Fruit fly (Drosophila melanogaster) whole organism, prepupa: ENCODE measurements around the gene CG43880.

Experiments
- Blimp-1 ChIP-seq: fragments of 200-800 bp; sonication (Bioruptor generic); optimal IDR thresholded peaks from 3 replicates; lab custom pipeline; 2017; ENCODE audit warnings: missing biosample characterization, missing genetic modification characterization, mild to moderate bottlenecking, moderate library complexity, missing genetic modification reagents
- CG10631 ChIP-seq: fragments of 200-800 bp; sonication (Bioruptor generic); optimal IDR thresholded peaks from 2 replicates; lab custom pipeline; 2016; ENCODE audit warnings: missing biosample characterization, missing genetic modification characterization
- CG10669 ChIP-seq: fragments of 200-800 bp; sonication (Bioruptor generic); optimal IDR thresholded peaks from 3 replicates; lab custom pipeline; 2018; ENCODE audit warnings: missing biosample characterization, mild to moderate bottlenecking, missing genetic modification characterization, moderate library complexity
- CG11294 ChIP-seq: fragments of 200-800 bp; sonication (Bioruptor generic); IDR thresholded peaks from 2 replicates; pipeline ENCODE4 v1.3.6; 2022; ENCODE audit warnings: missing biosample characterization, missing genetic modification characterization
- CG11762 ChIP-seq: fragments of 200-800 bp; sonication (Bioruptor generic); optimal IDR thresholded peaks from 3 replicates; lab custom pipeline; 2016; ENCODE audit warnings: missing biosample characterization, missing genetic modification characterization; ENCODE audit not compliant: insufficient read depth
- CG15336 ChIP-seq: fragments of 200-800 bp; sonication (Bioruptor generic); IDR thresholded peaks from 2 replicates; pipeline ENCODE4 v1.3.6; 2022; ENCODE audit warnings: missing biosample characterization, missing genetic modification characterization
- CG1621 ChIP-seq: fragments of 200-800 bp; sonication (Bioruptor generic); optimal IDR thresholded peaks from 3 replicates; lab custom pipeline; 2018; ENCODE audit warnings: missing biosample characterization, mild to moderate bottlenecking, missing genetic modification characterization
- CG16779 ChIP-seq: fragments of 200-800 bp; sonication (Bioruptor generic); optimal IDR thresholded peaks from 3 replicates; lab custom pipeline; 2017; ENCODE audit warnings: missing biosample characterization, mild to moderate bottlenecking, missing genetic modification characterization
- CG3032 ChIP-seq: fragments of 200-800 bp; optimal IDR thresholded peaks from 2 replicates; lab custom pipeline; 2019; ENCODE audit warnings: missing biosample characterization, mild to moderate bottlenecking, missing genetic modification characterization, moderate library complexity
- CG31627 ChIP-seq: fragments of 200-800 bp; sonication (Bioruptor generic); optimal IDR thresholded peaks from 3 replicates; lab custom pipeline; 2016; ENCODE audit warnings: missing biosample characterization, missing genetic modification characterization
- CG34406 ChIP-seq: fragments of 200-800 bp; sonication (Bioruptor generic); optimal IDR thresholded peaks from 3 replicates; lab custom pipeline; 2016; ENCODE audit warnings: missing biosample characterization, missing genetic modification characterization
- CG3919 ChIP-seq: fragments of 200-800 bp; sonication (Bioruptor generic); optimal IDR thresholded peaks from 3 replicates; lab custom pipeline; 2016; ENCODE audit warnings: missing biosample characterization, missing genetic modification characterization
- CG4318 ChIP-seq: fragments of 200-800 bp; sonication (Bioruptor generic); optimal IDR thresholded peaks from 3 replicates; lab custom pipeline; 2017; ENCODE audit warnings: missing biosample characterization, mild to moderate bottlenecking, missing genetic modification characterization
- CG6163 ChIP-seq: fragments of 200-800 bp; sonication (Bioruptor generic); IDR thresholded peaks from 3 replicates; pipeline ENCODE4 v1.3.6; 2022; ENCODE audit warnings: missing biosample characterization, missing genetic modification characterization
- CG6276 ChIP-seq: fragments of 200-800 bp; sonication (Bioruptor generic); optimal IDR thresholded peaks from 2 replicates; lab custom pipeline; 2017; ENCODE audit warnings: missing biosample characterization, mild to moderate bottlenecking, missing genetic modification characterization
- CG6792 ChIP-seq: fragments of 200-800 bp; sonication (Bioruptor generic); optimal IDR thresholded peaks from 3 replicates; lab custom pipeline; 2016; ENCODE audit warnings: missing biosample characterization, missing genetic modification characterization
- CG6808 ChIP-seq: fragments of 200-800 bp; sonication (Bioruptor generic); optimal IDR thresholded peaks from 3 replicates; lab custom pipeline; 2017; ENCODE audit warnings: missing biosample characterization, missing genetic modification characterization, mild to moderate bottlenecking, moderate library complexity, missing genetic modification reagents
- CG6854 ChIP-seq: fragments of 200-800 bp; sonication (Bioruptor generic); optimal IDR thresholded peaks from 2 replicates; lab custom pipeline; 2017; ENCODE audit warnings: missing biosample characterization, mild to moderate bottlenecking, missing genetic modification characterization
- CG7368 ChIP-seq: fragments of 200-800 bp; sonication (Bioruptor generic); optimal IDR thresholded peaks from 3 replicates; lab custom pipeline; 2016; ENCODE audit warnings: missing biosample characterization, missing genetic modification characterization
- CG8119 ChIP-seq: fragments of 200-800 bp; sonication (Bioruptor generic); IDR thresholded peaks from 3 replicates; pipeline ENCODE4 v1.3.6; 2022; ENCODE audit warnings: missing biosample characterization, missing genetic modification characterization
- CG8319 ChIP-seq: fragments of 200-800 bp; sonication (Bioruptor generic); optimal IDR thresholded peaks from 3 replicates; lab custom pipeline; 2016; ENCODE audit warnings: missing biosample characterization, missing genetic modification characterization
- CG9139 ChIP-seq: fragments of 200-800 bp; sonication (Bioruptor generic); optimal IDR thresholded peaks from 3 replicates; lab custom pipeline; 2017; ENCODE audit warnings: missing biosample characterization, mild to moderate bottlenecking, missing genetic modification characterization
- Eip75B ChIP-seq: fragments of 200-800 bp; sonication (Bioruptor generic); optimal IDR thresholded peaks from 3 replicates; lab custom pipeline; 2016; ENCODE audit warnings: missing biosample characterization, missing genetic modification characterization
- Eip78C ChIP-seq: fragments of 200-800 bp; sonication (Bioruptor generic); peaks from one replicate; lab custom pipeline; 2016; ENCODE audit warnings: missing biosample characterization, missing genetic modification characterization
- Eip93F ChIP-seq: fragments of 200-800 bp; sonication (Bioruptor generic); optimal IDR thresholded peaks from 2 replicates; lab custom pipeline; 2016; ENCODE audit warnings: missing biosample characterization, mild to moderate bottlenecking, missing genetic modification characterization
- Ets21C ChIP-seq: fragments of 200-800 bp; sonication (Bioruptor generic); optimal IDR thresholded peaks from 3 replicates; lab custom pipeline; 2016; ENCODE audit warnings: missing biosample characterization, missing genetic modification characterization
- Ets96B ChIP-seq: fragments of 200-800 bp; optimal IDR thresholded peaks from 2 replicates; lab custom pipeline; 2019; ENCODE audit warnings: missing biosample characterization, mild to moderate bottlenecking, missing genetic modification characterization, moderate library complexity
- Gug ChIP-seq: fragments of 200-800 bp; sonication (Bioruptor generic); IDR thresholded peaks from 2 replicates; pipeline ENCODE4 v1.3.6; 2022; ENCODE audit warnings: missing biosample characterization, missing genetic modification characterization
- Hr38 ChIP-seq: sonication (Bioruptor generic); optimal IDR thresholded peaks from 2 replicates; lab custom pipeline; 2016; ENCODE audit warnings: missing biosample characterization, missing genetic modification characterization
- Hr39 ChIP-seq: fragments of 200-800 bp; sonication (Bioruptor generic); optimal IDR thresholded peaks from 2 replicates; lab custom pipeline; 2016; ENCODE audit warnings: missing biosample characterization, missing genetic modification characterization
- Hr4 ChIP-seq: fragments of 200-800 bp; sonication (Bioruptor generic); optimal IDR thresholded peaks from 3 replicates; lab custom pipeline; 2016; ENCODE audit warnings: missing biosample characterization, missing genetic modification characterization
- Lpt ChIP-seq: fragments of 200-800 bp; sonication (Bioruptor generic); optimal IDR thresholded peaks from 3 replicates; lab custom pipeline; 2016; ENCODE audit warnings: missing biosample characterization, missing genetic modification characterization
- OdsH ChIP-seq: fragments of 200-800 bp; sonication (Bioruptor generic); optimal IDR thresholded peaks from 3 replicates; lab custom pipeline; 2016; ENCODE audit warnings: missing biosample characterization, missing genetic modification characterization
- Smox ChIP-seq: fragments of 200-800 bp; sonication (Bioruptor generic); optimal IDR thresholded peaks from 3 replicates; lab custom pipeline; 2016; ENCODE audit warnings: missing biosample characterization, missing genetic modification characterization
- Sox102F ChIP-seq: fragments of 200-800 bp; sonication (Bioruptor generic); optimal IDR thresholded peaks from 2 replicates; lab custom pipeline; 2016; ENCODE audit warnings: missing biosample characterization, mild to moderate bottlenecking, missing genetic modification characterization
- achi ChIP-seq: fragments of 200-800 bp; sonication (Bioruptor generic); optimal IDR thresholded peaks from 3 replicates; lab custom pipeline; 2016; ENCODE audit warnings: missing biosample characterization, missing genetic modification characterization
- acj6 ChIP-seq: fragments of 200-800 bp; sonication (Bioruptor generic); optimal IDR thresholded peaks from 3 replicates; lab custom pipeline; 2016; ENCODE audit warnings: missing biosample characterization, missing genetic modification characterization
- cyc ChIP-seq: fragments of 200-800 bp; sonication (Bioruptor generic); optimal IDR thresholded peaks from 3 replicates; lab custom pipeline; 2016; ENCODE audit warnings: missing biosample characterization, missing genetic modification characterization
- dac ChIP-seq: fragments of 200-800 bp; sonication (Bioruptor generic); optimal IDR thresholded peaks from 2 replicates; lab custom pipeline; 2017; ENCODE audit warnings: missing biosample characterization, mild to moderate bottlenecking, missing genetic modification characterization
- dsx ChIP-seq: fragments of 200-800 bp; optimal IDR thresholded peaks from 3 replicates; lab custom pipeline; 2019; ENCODE audit warnings: missing biosample characterization, mild to moderate bottlenecking, missing genetic modification characterization, moderate library complexity; ENCODE audit not compliant: poor library complexity, severe bottlenecking
- eg ChIP-seq: fragments of 200-800 bp; sonication (Bioruptor generic); IDR thresholded peaks from 3 replicates; pipeline ENCODE4 v1.3.6; 2022; ENCODE audit warnings: missing biosample characterization, missing genetic modification characterization
- esn ChIP-seq: fragments of 200-800 bp; sonication (Bioruptor generic); optimal IDR thresholded peaks from 2 replicates; lab custom pipeline; 2016; ENCODE audit warnings: missing biosample characterization, mild to moderate bottlenecking, missing genetic modification characterization, moderate library complexity
- fd59A ChIP-seq: fragments of 200-800 bp; sonication (Bioruptor generic); optimal IDR thresholded peaks from 2 replicates; lab custom pipeline; 2017; ENCODE audit warnings: missing biosample characterization, mild to moderate bottlenecking, missing genetic modification characterization, missing genetic modification reagents
- fd85E ChIP-seq: fragments of 200-800 bp; sonication (Bioruptor generic); optimal IDR thresholded peaks from 3 replicates; lab custom pipeline; 2016; ENCODE audit warnings: missing biosample characterization, missing genetic modification characterization
- fkh ChIP-seq: fragments of 200-800 bp; sonication (Bioruptor generic); optimal IDR thresholded peaks from 3 replicates; lab custom pipeline; 2017; ENCODE audit warnings: missing biosample characterization, mild to moderate bottlenecking, missing genetic modification characterization, moderate library complexity
- lz ChIP-seq: fragments of 200-800 bp; sonication (Bioruptor generic); optimal IDR thresholded peaks from 3 replicates; lab custom pipeline; 2016; ENCODE audit warnings: missing biosample characterization, missing genetic modification characterization
- net ChIP-seq: fragments of 200-800 bp; sonication (Bioruptor generic); optimal IDR thresholded peaks from 3 replicates; lab custom pipeline; 2016; ENCODE audit warnings: missing biosample characterization, missing genetic modification characterization
- pdm3 ChIP-seq: fragments of 200-800 bp; sonication (Bioruptor generic); optimal IDR thresholded peaks from 3 replicates; lab custom pipeline; 2016; ENCODE audit warnings: missing biosample characterization, missing genetic modification characterization
- salr ChIP-seq, 2 experiments: fragments of 200-800 bp; sonication (Bioruptor generic); optimal IDR thresholded peaks; 3 replicates each; lab custom pipeline; 2016 to 2018; ENCODE audit warnings: missing biosample characterization in 2 of 2, missing genetic modification characterization in 2 of 2, mild to moderate bottlenecking in 1 of 2
- ss ChIP-seq, 2 experiments: fragments of 200-800 bp; sonication (Bioruptor generic); optimal IDR thresholded peaks; 2 replicates in 1 of 2; 3 replicates in 1 of 2; lab custom pipeline; 2017 to 2018; ENCODE audit warnings: mild to moderate bottlenecking in 2 of 2, missing biosample characterization in 2 of 2, missing genetic modification characterization in 2 of 2, moderate library complexity in 1 of 2
- topi ChIP-seq: fragments of 200-800 bp; sonication (Bioruptor generic); optimal IDR thresholded peaks from 3 replicates; lab custom pipeline; 2016; ENCODE audit warnings: missing biosample characterization, missing genetic modification characterization
- vri ChIP-seq: fragments of 200-800 bp; sonication (Bioruptor generic); optimal IDR thresholded peaks from 3 replicates; lab custom pipeline; 2016; ENCODE audit warnings: missing biosample characterization, mild to moderate bottlenecking, missing genetic modification characterization

CG43880 gene

DNA sequence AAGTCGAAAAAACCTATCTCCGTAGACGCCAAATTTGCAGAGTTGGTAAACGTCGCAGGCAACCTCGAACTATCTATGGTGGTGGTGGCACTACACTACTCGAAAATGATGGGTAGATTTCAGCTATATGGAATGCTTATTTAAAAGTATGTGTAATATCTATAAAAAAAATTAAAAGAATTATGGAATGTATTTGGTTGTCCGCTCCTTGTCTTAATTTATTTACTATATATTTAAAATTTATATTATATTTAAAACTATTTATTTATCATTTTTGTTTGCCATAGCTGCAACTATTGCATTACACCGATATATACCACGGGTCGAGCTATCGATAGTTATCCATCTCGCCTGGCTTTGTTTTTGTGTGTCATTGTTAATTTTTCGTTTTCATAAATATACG, 30.0 kb upstream of the CG43880 start, which contains the start of the genes HP4 and CG8209:
TSS of gene HP4 (minus strand) at position 74 of the 403 bp plus-strand sequence.
TSS of gene CG8209 (plus strand) at position 326 of the 403 bp plus-strand sequence.
- TF ChIP-seq ss (GFP tag; optimal IDR thresholded peaks at IDR 0.05; lab: Kevin White, UChicago) (peak in 1 of 2 experiments; percentile 45), CG7368 (GFP tag; lab: Kevin White, UChicago) (peak; percentile 65), CG9139 (GFP tag; lab: Kevin White, UChicago) (no peak), Eip75B (GFP tag; lab: Kevin White, UChicago) (peak; percentile 60), lz (peak; percentile 67), fd85E (no peak), topi (GFP tag; lab: Kevin White, UChicago) (peak; percentile 71), CG6792 (GFP tag; lab: Kevin White, UChicago) (peak; percentile 65), CG6276 (GFP tag; lab: Kevin White, UChicago) (no peak), vri (GFP tag; lab: Kevin White, UChicago) (no peak), dsx (GFP tag; lab: Kevin White, UChicago) (peak; percentile 81), Eip93F (GFP tag; lab: Kevin White, UChicago) (no peak), net (GFP tag; lab: Kevin White, UChicago) (peak; percentile 20), CG11762 (GFP tag; lab: Kevin White, UChicago) (no peak), dac (GFP tag; lab: Kevin White, UChicago) (no peak), fd59A (GFP tag; lab: Kevin White, UChicago) (peak; percentile 36), cyc (GFP tag; lab: Kevin White, UChicago) (peak; percentile 74), CG16779 (tag; lab: Kevin White, UChicago) (no peak), Gug (GFP tag; lab: Robert Waterston, UW) (peak; percentile 81), CG8119 (GFP tag; lab: Robert Waterston, UW) (peak; percentile 66; the same call in 2 of the 3 replicates), CG3919 (no peak), Hr39 (GFP tag; lab: Kevin White, UChicago) (peak; percentile 1), OdsH (GFP tag; lab: Kevin White, UChicago) (peak; percentile 36), Sox102F (no peak), CG34406 (GFP tag; lab: Kevin White, UChicago) (peak; percentile 81), achi (peak; percentile 84), pdm3 (GFP tag; lab: Kevin White, UChicago) (no peak), CG8319 (GFP tag; lab: Kevin White, UChicago) (peak; percentile 74), CG10631 (peak; percentile 88), Hr38 (GFP tag; lab: Kevin White, UChicago) (no peak), Smox (GFP tag; lab: Kevin White, UChicago) (peak; percentile 64), CG15336 (GFP tag; lab: Robert Waterston, UW) (peak; percentile 77), CG31627 (peak; percentile 67), fkh (GFP tag; lab: Kevin White, UChicago) (peak; percentile 59), Ets21C (GFP tag; lab: Kevin White, UChicago) (peak; percentile 24), Blimp-1 (GFP tag; lab: Kevin White, UChicago) (peak; percentile 28), esn (GFP tag; lab: Kevin White, UChicago) (peak; percentile 83), Hr4 (GFP tag; lab: Kevin White, UChicago) (peak; percentile 72), Eip78C (GFP tag; lab: Kevin White, UChicago) (peak; percentile 91), CG10669 (GFP tag; lab: Kevin White, UChicago) (peak; percentile 68), acj6 (GFP tag; lab: Kevin White, UChicago) (peak; percentile 77), CG6854 (peak; percentile 5), salr (GFP tag; optimal IDR thresholded peaks at IDR 0.05; lab: Kevin White, UChicago) (peak in 1 of 2 experiments; percentile 15), Ets96B (peak; percentile 81), CG4318 (GFP tag; lab: Kevin White, UChicago) (no peak), eg (GFP tag; lab: Robert Waterston, UW) (no peak), CG1621 (tag; lab: Kevin White, UChicago) (peak; percentile 49), CG3032 (peak; percentile 79), CG6808 (GFP tag; lab: Kevin White, UChicago) (no peak), CG6163 (GFP tag; lab: Robert Waterston, UW) (peak; percentile 70; the same call in 2 of the 3 replicates), CG11294 (GFP tag; lab: Robert Waterston, UW) (peak; percentile 41; the same call in 1 of the 2 replicates), Lpt (GFP tag; lab: Kevin White, UChicago) (peak; percentile 54)
